Fruit fly (Drosophila melanogaster) whole organism, prepupa: ENCODE measurements around the gene CG13694.

Source experiments
- CG1621 ChIP-seq: fragments of 200-800 bp; sonication (Bioruptor generic); optimal IDR thresholded peaks from 3 replicates; lab custom pipeline; 2018; ENCODE audit warnings: missing biosample characterization, mild to moderate bottlenecking, missing genetic modification characterization
- CG16779 ChIP-seq: fragments of 200-800 bp; sonication (Bioruptor generic); optimal IDR thresholded peaks from 3 replicates; lab custom pipeline; 2017; ENCODE audit warnings: missing biosample characterization, mild to moderate bottlenecking, missing genetic modification characterization
- CG3032 ChIP-seq: fragments of 200-800 bp; optimal IDR thresholded peaks from 2 replicates; lab custom pipeline; 2019; ENCODE audit warnings: missing biosample characterization, mild to moderate bottlenecking, missing genetic modification characterization, moderate library complexity
- CG31627 ChIP-seq: fragments of 200-800 bp; sonication (Bioruptor generic); optimal IDR thresholded peaks from 3 replicates; lab custom pipeline; 2016; ENCODE audit warnings: missing biosample characterization, missing genetic modification characterization
- CG32006 ChIP-seq: fragments of 200-800 bp; sonication (Bioruptor generic); optimal IDR thresholded peaks from 3 replicates; lab custom pipeline; 2017; ENCODE audit warnings: missing biosample characterization, mild to moderate bottlenecking, missing genetic modification characterization
- CG3919 ChIP-seq: fragments of 200-800 bp; sonication (Bioruptor generic); optimal IDR thresholded peaks from 3 replicates; lab custom pipeline; 2016; ENCODE audit warnings: missing biosample characterization, missing genetic modification characterization
- CG4318 ChIP-seq: fragments of 200-800 bp; sonication (Bioruptor generic); optimal IDR thresholded peaks from 3 replicates; lab custom pipeline; 2017; ENCODE audit warnings: missing biosample characterization, mild to moderate bottlenecking, missing genetic modification characterization
- CG6276 ChIP-seq: fragments of 200-800 bp; sonication (Bioruptor generic); optimal IDR thresholded peaks from 2 replicates; lab custom pipeline; 2017; ENCODE audit warnings: missing biosample characterization, mild to moderate bottlenecking, missing genetic modification characterization
- CG6808 ChIP-seq: fragments of 200-800 bp; sonication (Bioruptor generic); optimal IDR thresholded peaks from 3 replicates; lab custom pipeline; 2017; ENCODE audit warnings: missing biosample characterization, missing genetic modification characterization, mild to moderate bottlenecking, moderate library complexity, missing genetic modification reagents
- CG6854 ChIP-seq: fragments of 200-800 bp; sonication (Bioruptor generic); optimal IDR thresholded peaks from 2 replicates; lab custom pipeline; 2017; ENCODE audit warnings: missing biosample characterization, mild to moderate bottlenecking, missing genetic modification characterization
- CG7368 ChIP-seq: fragments of 200-800 bp; sonication (Bioruptor generic); optimal IDR thresholded peaks from 3 replicates; lab custom pipeline; 2016; ENCODE audit warnings: missing biosample characterization, missing genetic modification characterization
- CG8119 ChIP-seq: fragments of 200-800 bp; sonication (Bioruptor generic); IDR thresholded peaks from 3 replicates; pipeline ENCODE4 v1.3.6; 2022; ENCODE audit warnings: missing biosample characterization, missing genetic modification characterization
- CG8319 ChIP-seq: fragments of 200-800 bp; sonication (Bioruptor generic); optimal IDR thresholded peaks from 3 replicates; lab custom pipeline; 2016; ENCODE audit warnings: missing biosample characterization, missing genetic modification characterization
- CG8632 ChIP-seq: fragments of 200-800 bp; sonication (Bioruptor generic); optimal IDR thresholded peaks from 3 replicates; lab custom pipeline; 2016; ENCODE audit warnings: missing biosample characterization, missing genetic modification characterization
- Eip78C ChIP-seq: fragments of 200-800 bp; sonication (Bioruptor generic); peaks from one replicate; lab custom pipeline; 2016; ENCODE audit warnings: missing biosample characterization, missing genetic modification characterization
- Gug ChIP-seq: fragments of 200-800 bp; sonication (Bioruptor generic); IDR thresholded peaks from 2 replicates; pipeline ENCODE4 v1.3.6; 2022; ENCODE audit warnings: missing biosample characterization, missing genetic modification characterization
- Hr38 ChIP-seq: sonication (Bioruptor generic); optimal IDR thresholded peaks from 2 replicates; lab custom pipeline; 2016; ENCODE audit warnings: missing biosample characterization, missing genetic modification characterization
- Hr39 ChIP-seq: fragments of 200-800 bp; sonication (Bioruptor generic); optimal IDR thresholded peaks from 2 replicates; lab custom pipeline; 2016; ENCODE audit warnings: missing biosample characterization, missing genetic modification characterization
- Hr4 ChIP-seq: fragments of 200-800 bp; sonication (Bioruptor generic); optimal IDR thresholded peaks from 3 replicates; lab custom pipeline; 2016; ENCODE audit warnings: missing biosample characterization, missing genetic modification characterization
- OdsH ChIP-seq: fragments of 200-800 bp; sonication (Bioruptor generic); optimal IDR thresholded peaks from 3 replicates; lab custom pipeline; 2016; ENCODE audit warnings: missing biosample characterization, missing genetic modification characterization
- Sox14 ChIP-seq: fragments of 200-800 bp; sonication (Bioruptor generic); optimal IDR thresholded peaks from 3 replicates; lab custom pipeline; 2016; ENCODE audit warnings: missing biosample characterization, missing genetic modification characterization
- Sox15 ChIP-seq: fragments of 200-800 bp; sonication (Bioruptor generic); optimal IDR thresholded peaks from 3 replicates; lab custom pipeline; 2016; ENCODE audit warnings: missing biosample characterization, missing genetic modification characterization
- achi ChIP-seq: fragments of 200-800 bp; sonication (Bioruptor generic); optimal IDR thresholded peaks from 3 replicates; lab custom pipeline; 2016; ENCODE audit warnings: missing biosample characterization, missing genetic modification characterization
- cyc ChIP-seq: fragments of 200-800 bp; sonication (Bioruptor generic); optimal IDR thresholded peaks from 3 replicates; lab custom pipeline; 2016; ENCODE audit warnings: missing biosample characterization, missing genetic modification characterization
- dsx ChIP-seq: fragments of 200-800 bp; optimal IDR thresholded peaks from 3 replicates; lab custom pipeline; 2019; ENCODE audit warnings: missing biosample characterization, mild to moderate bottlenecking, missing genetic modification characterization, moderate library complexity; ENCODE audit not compliant: poor library complexity, severe bottlenecking
- eg ChIP-seq: fragments of 200-800 bp; sonication (Bioruptor generic); IDR thresholded peaks from 3 replicates; pipeline ENCODE4 v1.3.6; 2022; ENCODE audit warnings: missing biosample characterization, missing genetic modification characterization
- fd59A ChIP-seq: fragments of 200-800 bp; sonication (Bioruptor generic); optimal IDR thresholded peaks from 2 replicates; lab custom pipeline; 2017; ENCODE audit warnings: missing biosample characterization, mild to moderate bottlenecking, missing genetic modification characterization, missing genetic modification reagents
- fkh ChIP-seq: fragments of 200-800 bp; sonication (Bioruptor generic); optimal IDR thresholded peaks from 3 replicates; lab custom pipeline; 2017; ENCODE audit warnings: missing biosample characterization, mild to moderate bottlenecking, missing genetic modification characterization, moderate library complexity
- lz ChIP-seq: fragments of 200-800 bp; sonication (Bioruptor generic); optimal IDR thresholded peaks from 3 replicates; lab custom pipeline; 2016; ENCODE audit warnings: missing biosample characterization, missing genetic modification characterization
- net ChIP-seq: fragments of 200-800 bp; sonication (Bioruptor generic); optimal IDR thresholded peaks from 3 replicates; lab custom pipeline; 2016; ENCODE audit warnings: missing biosample characterization, missing genetic modification characterization
- pdm3 ChIP-seq: fragments of 200-800 bp; sonication (Bioruptor generic); optimal IDR thresholded peaks from 3 replicates; lab custom pipeline; 2016; ENCODE audit warnings: missing biosample characterization, missing genetic modification characterization
- salr ChIP-seq, 2 experiments: fragments of 200-800 bp; sonication (Bioruptor generic); optimal IDR thresholded peaks; 3 replicates each; lab custom pipeline; 2016 to 2018; ENCODE audit warnings: missing biosample characterization in 2 of 2, missing genetic modification characterization in 2 of 2, mild to moderate bottlenecking in 1 of 2
- topi ChIP-seq: fragments of 200-800 bp; sonication (Bioruptor generic); optimal IDR thresholded peaks from 3 replicates; lab custom pipeline; 2016; ENCODE audit warnings: missing biosample characterization, missing genetic modification characterization
- vri ChIP-seq: fragments of 200-800 bp; sonication (Bioruptor generic); optimal IDR thresholded peaks from 3 replicates; lab custom pipeline; 2016; ENCODE audit warnings: missing biosample characterization, mild to moderate bottlenecking, missing genetic modification characterization

CG13694 gene

dm6 chr2L:158649-159257 is 42.5 kb upstream of the CG13694 start, which contains the start of the genes CG33635 and spen (continued):
- no peak for TF ChIP-seq OdsH
- no peak for TF ChIP-seq Hr38 (GFP tag; lab: Kevin White, UChicago)
- TF ChIP-seq topi (GFP tag; lab: Kevin White, UChicago) = peak; percentile 35

dm6 chr2L:155994-156393 is 39.7 kb upstream of the CG13694 start, which contains the start of gene CG3436:
TSS of gene CG3436 (plus strand) at chr2L:156029.
- TF ChIP-seq fkh (GFP tag; lab: Kevin White, UChicago) (peak; percentile 34), CG3032 (tag; lab: Kevin White, UChicago) (peak; percentile 2), CG6854 (GFP tag; lab: Kevin White, UChicago) (peak; percentile 32), cyc (GFP tag; lab: Kevin White, UChicago) (no peak), Eip78C (GFP tag; lab: Kevin White, UChicago) (peak; percentile 59), Sox14 (GFP tag; lab: Kevin White, UChicago) (peak; percentile 100), Sox15 (no peak), CG7368 (no peak)

dm6 chr2L:155215-155712 is 39.0 kb upstream of the CG13694 start, which contains the start of gene Pus10:
TSS of gene Pus10 (minus strand) at chr2L:155305.
- TF ChIP-seq Gug (GFP tag; lab: Robert Waterston, UW) (no peak), CG8119 (no peak), CG32006 (no peak), net (GFP tag; lab: Kevin White, UChicago) (no peak), CG6808 (GFP tag; lab: Kevin White, UChicago) (no peak), CG6276 (GFP tag; lab: Kevin White, UChicago) (no peak), CG7368 (no peak), fd59A (GFP tag; lab: Kevin White, UChicago) (no peak), vri (GFP tag; lab: Kevin White, UChicago) (peak; percentile 96), CG6854 (GFP tag; lab: Kevin White, UChicago) (peak; percentile 23), dsx (GFP tag; lab: Kevin White, UChicago) (no peak), CG3919 (GFP tag; lab: Kevin White, UChicago) (no peak), CG8319 (GFP tag; lab: Kevin White, UChicago) (no peak), Hr4 (GFP tag; lab: Kevin White, UChicago) (no peak), salr (GFP tag; optimal IDR thresholded peaks at IDR 0.05; lab: Kevin White, UChicago) (no peak), CG4318 (GFP tag; lab: Kevin White, UChicago) (no peak), lz (no peak), CG31627 (GFP tag; lab: Kevin White, UChicago) (no peak), fkh (GFP tag; lab: Kevin White, UChicago) (no peak), Hr39 (GFP tag; lab: Kevin White, UChicago) (no peak), OdsH (no peak), CG1621 (tag; lab: Kevin White, UChicago) (no peak), Eip78C (GFP tag; lab: Kevin White, UChicago) (peak; percentile 51), achi (GFP tag; lab: Kevin White, UChicago) (no peak)

DNA sequence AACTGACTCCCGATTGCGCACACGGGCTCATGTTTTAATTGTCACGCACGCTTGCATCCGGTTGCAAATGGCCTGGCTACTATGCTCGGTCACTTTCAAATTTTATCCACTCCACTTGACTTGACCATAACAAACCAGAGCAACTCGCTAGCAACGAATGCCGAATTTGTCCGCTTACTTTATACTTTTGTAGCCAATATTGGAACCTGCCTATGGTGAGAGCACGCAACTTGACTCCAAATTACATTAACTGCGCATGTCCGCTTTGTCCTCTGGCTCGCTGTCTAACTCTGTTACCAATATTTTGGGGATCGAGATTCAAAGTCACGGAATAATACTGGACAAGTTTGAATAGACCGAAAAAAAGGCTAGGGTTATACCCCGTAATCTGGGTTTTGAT is 36.9 kb upstream of the CG13694 start, which contains the start of gene CG42399:
CG42399 (minus strand) TSS at position 159 of the 400 bp plus-strand sequence.
- TF ChIP-seq pdm3 (GFP tag; lab: Kevin White, UChicago) = no peak
- TF ChIP-seq CG16779 (tag; lab: Kevin White, UChicago) = no peak
- no peak for TF ChIP-seq dsx (GFP tag; lab: Kevin White, UChicago)
- TF ChIP-seq CG8632 (GFP tag; lab: Kevin White, UChicago) = no peak
- TF ChIP-seq CG6808 (GFP tag; lab: Kevin White, UChicago) = no peak
- no peak for TF ChIP-seq eg (GFP tag; lab: Robert Waterston, UW)
- no peak for TF ChIP-seq topi (GFP tag; lab: Kevin White, UChicago)
